Worm (Caenorhabditis elegans) whole organism, L4 larva: ENCODE data around the gene nep-3.
A peak's percentile ranks its signal among the peaks of the same experiment; 100 is the strongest.

ENCODE experiments used
- D1046.2 ChIP-seq: fragments of 200-800 bp; sonication (Bioruptor generic); IDR thresholded peaks from 2 replicates; pipeline ENCODE4 v1.3.6; 2022; ENCODE audit warnings: missing genetic modification characterization, missing compliant biosample characterization
- F10B5.3 ChIP-seq: sonication (generic microtip); optimal IDR thresholded peaks from 2 replicates; lab custom pipeline; 2016; ENCODE audit warnings: mild to moderate bottlenecking, missing genetic modification characterization, missing compliant biosample characterization
- F26F4.8 ChIP-seq: fragments of 200-800 bp; sonication (Bioruptor generic); conservative IDR thresholded peaks from 2 replicates; pipeline ENCODE4 v1.3.6; 2022; ENCODE audit warnings: missing genetic modification characterization, missing compliant biosample characterization
- F37D6.2 ChIP-seq: sonication (generic microtip); optimal IDR thresholded peaks from 2 replicates; lab custom pipeline; 2016; ENCODE audit warnings: mild to moderate bottlenecking, missing genetic modification characterization, missing compliant biosample characterization
- R02D3.7 ChIP-seq: fragments of 150-350 bp; sonication (generic microtip); optimal IDR thresholded peaks from 3 replicates; lab custom pipeline; 2014; ENCODE audit warnings: missing biosample characterization, missing genetic modification characterization
- T26A8.4 ChIP-seq: fragments of 200-800 bp; sonication (Bioruptor generic); IDR thresholded peaks from 2 replicates; pipeline ENCODE4 v1.3.6; 2022; ENCODE audit warnings: missing genetic modification characterization, missing compliant biosample characterization
- Y75B8A.6 ChIP-seq: fragments of 200-800 bp; sonication (Bioruptor generic); IDR thresholded peaks from 2 replicates; pipeline ENCODE4 v1.3.6; 2022; ENCODE audit warnings: missing genetic modification reagents, missing genetic modification characterization, missing compliant biosample characterization
- aha-1 ChIP-seq: fragments of 150-350 bp; peaks from one replicate; lab custom pipeline; 2014; ENCODE audit warnings: missing biosample characterization, missing genetic modification characterization
- aly-2 ChIP-seq: sonication (generic microtip); optimal IDR thresholded peaks from 2 replicates; lab custom pipeline; 2018; ENCODE audit warnings: missing biosample characterization, missing genetic modification characterization
- ceh-82 ChIP-seq: sonication (generic microtip); optimal IDR thresholded peaks from 2 replicates; lab custom pipeline; 2017; ENCODE audit warnings: missing biosample characterization, missing genetic modification characterization
- ctbp-1 ChIP-seq: fragments of 200-800 bp; sonication (Bioruptor generic); IDR thresholded peaks from 2 replicates; pipeline ENCODE4 v1.3.6; 2022; ENCODE audit warnings: missing genetic modification reagents, missing genetic modification characterization, missing compliant biosample characterization
- daf-12 ChIP-seq: fragments of 150-350 bp; optimal IDR thresholded peaks from 2 replicates; lab custom pipeline; 2014; ENCODE audit warnings: missing biosample characterization, missing genetic modification reagents, missing genetic modification characterization
- hif-1 ChIP-seq, 2 experiments: sonication (generic microtip); optimal IDR thresholded peaks; 2 replicates each; lab custom pipeline; 2016 to 2017; ENCODE audit warnings: missing compliant biosample characterization in 2 of 2, missing genetic modification characterization in 2 of 2, missing genetic modification reagents in 2 of 2, missing genotype in 2 of 2, mild to moderate bottlenecking in 1 of 2
- madf-5 ChIP-seq, 2 experiments: fragments of 200-800 bp; sonication (Bioruptor generic); IDR thresholded peaks; 2 replicates each; pipeline ENCODE4 v1.3.6; 2022; ENCODE audit warnings: missing compliant biosample characterization in 2 of 2, missing genetic modification characterization in 2 of 2
- mdt-29 ChIP-seq: fragments of 200-800 bp; sonication (Bioruptor generic); IDR thresholded peaks from 2 replicates; pipeline ENCODE4 v1.3.6; 2022; ENCODE audit warnings: missing genetic modification reagents, missing genetic modification characterization, missing compliant biosample characterization
- mes-2 ChIP-seq: sonication (generic microtip); optimal IDR thresholded peaks from 2 replicates; lab custom pipeline; 2016; ENCODE audit warnings: missing genotype, mild to moderate bottlenecking, missing genetic modification characterization, missing compliant biosample characterization; ENCODE audit not compliant: poor library complexity, severe bottlenecking
- mxl-3 ChIP-seq: fragments of 200-800 bp; sonication (Bioruptor generic); optimal IDR thresholded peaks from 2 replicates; lab custom pipeline; 2018; ENCODE audit warnings: mild to moderate bottlenecking, missing genetic modification characterization, missing compliant biosample characterization
- nhr-10 ChIP-seq: fragments of 150-350 bp; optimal IDR thresholded peaks from 2 replicates; lab custom pipeline; 2014; ENCODE audit warnings: missing biosample characterization, missing genetic modification characterization
- nhr-11 ChIP-seq: fragments of 150-350 bp; optimal IDR thresholded peaks from 2 replicates; lab custom pipeline; 2014; ENCODE audit warnings: missing biosample characterization, missing genetic modification characterization
- nhr-111 ChIP-seq: fragments of 200-800 bp; sonication (Bioruptor generic); optimal IDR thresholded peaks from 2 replicates; lab custom pipeline; 2018; ENCODE audit warnings: mild to moderate bottlenecking, missing genetic modification characterization, missing compliant biosample characterization
- nhr-25 ChIP-seq: sonication (generic microtip); optimal IDR thresholded peaks from 2 replicates; lab custom pipeline; 2017; ENCODE audit warnings: missing genetic modification characterization, mild to moderate bottlenecking, missing compliant biosample characterization, antibody characterized with exemption, moderate library complexity, borderline replicate concordance; ENCODE audit not compliant: insufficient read depth
- nhr-41 ChIP-seq: fragments of 200-800 bp; sonication (Bioruptor generic); IDR thresholded peaks from 2 replicates; pipeline ENCODE4 v1.3.6; 2022; ENCODE audit warnings: missing genetic modification reagents, missing genetic modification characterization, missing compliant biosample characterization
- nhr-77 ChIP-seq: fragments of 150-350 bp; optimal IDR thresholded peaks from 2 replicates; lab custom pipeline; 2014; ENCODE audit warnings: missing biosample characterization, missing genetic modification characterization
- unc-62 ChIP-seq, 3 experiments: fragments of 150-350 bp in 1 of 3; sonication (generic microtip); optimal IDR thresholded peaks in 2 of 3; peaks in 1 of 3; 1 replicate in 1 of 3; 2 replicates in 2 of 3; lab custom pipeline; 2014 to 2017; ENCODE audit warnings: missing biosample characterization in 3 of 3, missing genetic modification characterization in 3 of 3, missing genetic modification reagents in 3 of 3, missing genotype in 1 of 3
- zag-1 ChIP-seq: fragments of 150-350 bp; optimal IDR thresholded peaks from 2 replicates; lab custom pipeline; 2014; ENCODE audit warnings: missing biosample characterization, missing genetic modification characterization
- zfp-2 ChIP-seq: sonication (generic microtip); optimal IDR thresholded peaks from 2 replicates; lab custom pipeline; 2016; ENCODE audit warnings: mild to moderate bottlenecking, missing genetic modification characterization, missing compliant biosample characterization
- zip-11 ChIP-seq: fragments of 200-800 bp; sonication (Bioruptor generic); IDR thresholded peaks from 2 replicates; pipeline ENCODE4 v1.3.6; 2022; ENCODE audit warnings: missing genetic modification characterization, missing compliant biosample characterization
- ztf-7 ChIP-seq: fragments of 150-350 bp; optimal IDR thresholded peaks from 2 replicates; lab custom pipeline; 2014; ENCODE audit warnings: missing biosample characterization, missing genetic modification characterization

The nep-3 gene

ce11 chrII:3850655-3851054 lies 26.4 kb downstream of the nep-3 start, which contains the start of gene nhr-72:
nhr-72 (minus strand) TSS chrII:3850755.
- TF ChIP-seq F37D6.2 (tag; lab: Kevin White, UChicago) = no peak
- TF ChIP-seq, all 104 proteins: peak for 0

- TF ChIP-seq daf-12 (tag; lab: Kevin White, UChicago) = no peak
- TF ChIP-seq unc-62 (GFP tag; optimal IDR thresholded peaks at IDR 0.05 in 1 of 2; lab: Kevin White, UChicago) = peak in 1 of 2 experiments; percentile 69
- no peak for TF ChIP-seq unc-62 (tag; optimal IDR thresholded peaks at IDR 0.05; lab: Kevin White, UChicago)
Measured at ce11 chrII:3846028-3846427, 31.0 kb downstream of the nep-3 start, which contains the start of gene C17A2.2. C17A2.2 (plus strand) TSS chrII:3846328.

- TF ChIP-seq hif-1 (tag; optimal IDR thresholded peaks at IDR 0.05; lab: Kevin White, UChicago) (no peak), nhr-10 (tag; lab: Kevin White, UChicago) (no peak), aha-1 (tag; lab: Kevin White, UChicago) (peak; percentile 78)
Measured at ce11 chrII:3843305-3843704, 33.7 kb downstream of the nep-3 start, which contains the start of the genes C17A2.7 and C17A2.3. C17A2.7 (minus strand) TSS chrII:3843405. C17A2.3 (plus strand) TSS chrII:3843609.

ce11 chrII:3839562-3839961 lies 37.5 kb downstream of the nep-3 start, which contains the start of gene C17A2.4:
C17A2.4 (plus strand) TSS chrII:3839862.
- TF ChIP-seq zip-11 (GFP tag; lab: Robert Waterston, UW) = no peak
- peak; percentile 10 for TF ChIP-seq aha-1 (tag; lab: Kevin White, UChicago)

- no peak for TF ChIP-seq mes-2 (tag; lab: Kevin White, UChicago)
- TF ChIP-seq ctbp-1 (GFP tag; lab: Robert Waterston, UW) = 0 out of 2 replicates have a peak, but pooled peaks have one; percentile 6
Measured at ce11 chrII:3835915-3836314, 41.1 kb downstream of the nep-3 start, which contains the start of gene oac-4. oac-4 (minus strand) TSS chrII:3836015.

- no peak for TF ChIP-seq nhr-111
- TF ChIP-seq daf-12 (tag; lab: Kevin White, UChicago) = no peak
- TF ChIP-seq zfp-2 (tag; lab: Kevin White, UChicago) = no peak
Measured at ce11 chrII:3832383-3832782, 44.6 kb downstream of the nep-3 start, which contains the start of gene F54D10.9. F54D10.9 (minus strand) TSS chrII:3832483.

ce11 chrII:3829623-3830022 lies 47.4 kb downstream of the nep-3 start:
- no peak for TF ChIP-seq Y75B8A.6
- TF ChIP-seq hif-1 (tag; optimal IDR thresholded peaks at IDR 0.05; lab: Kevin White, UChicago) = no peak
- TF ChIP-seq nhr-77 (tag; lab: Kevin White, UChicago) = no peak
- no peak for TF ChIP-seq R02D3.7 (tag; lab: Kevin White, UChicago)
- peak in 1 of 2 experiments; percentile 93 for TF ChIP-seq unc-62 (GFP tag; optimal IDR thresholded peaks at IDR 0.05 in 1 of 2; lab: Kevin White, UChicago)
- no peak for TF ChIP-seq unc-62 (tag; optimal IDR thresholded peaks at IDR 0.05; lab: Kevin White, UChicago)

ce11 chrII:3827801-3828200 lies 49.2 kb downstream of the nep-3 start, which contains the start of gene F54D10.8:
F54D10.8 (minus strand) TSS chrII:3827901.
- TF ChIP-seq D1046.2 (GFP tag; lab: Robert Waterston, UW) (no peak), aha-1 (tag; lab: Kevin White, UChicago) (peak; percentile 88), aly-2 (tag; lab: Kevin White, UChicago) (no peak), nhr-41 (no peak), F10B5.3 (no peak), mdt-29 (GFP tag; lab: Robert Waterston, UW) (no peak), F26F4.8 (GFP tag; lab: Robert Waterston, UW) (no peak), nhr-25 (tag; lab: Kevin White, UChicago) (no peak)

- no peak for TF ChIP-seq ctbp-1 (GFP tag; lab: Robert Waterston, UW)
- TF ChIP-seq T26A8.4 = no peak
- no peak for TF ChIP-seq mxl-3
- no peak for TF ChIP-seq ztf-7 (tag; lab: Kevin White, UChicago)
- no peak for TF ChIP-seq nhr-11 (tag; lab: Kevin White, UChicago)
- TF ChIP-seq madf-5 (GFP tag; IDR thresholded peaks at IDR 0.05; lab: Robert Waterston, UW) = no peak
- no peak for TF ChIP-seq F26F4.8 (GFP tag; lab: Robert Waterston, UW)
- TF ChIP-seq zag-1 (tag; lab: Kevin White, UChicago) = no peak
- no peak for TF ChIP-seq ceh-82 (tag; lab: Kevin White, UChicago)
Measured at ce11 chrII:3823855-3824254, 53.2 kb downstream of the nep-3 start, which contains the start of gene skr-15. skr-15 (plus strand) TSS chrII:3824155.
